Fruit fly (Drosophila melanogaster): ENCODE data around the gene CG33080.

CG33080 gene

DNA sequence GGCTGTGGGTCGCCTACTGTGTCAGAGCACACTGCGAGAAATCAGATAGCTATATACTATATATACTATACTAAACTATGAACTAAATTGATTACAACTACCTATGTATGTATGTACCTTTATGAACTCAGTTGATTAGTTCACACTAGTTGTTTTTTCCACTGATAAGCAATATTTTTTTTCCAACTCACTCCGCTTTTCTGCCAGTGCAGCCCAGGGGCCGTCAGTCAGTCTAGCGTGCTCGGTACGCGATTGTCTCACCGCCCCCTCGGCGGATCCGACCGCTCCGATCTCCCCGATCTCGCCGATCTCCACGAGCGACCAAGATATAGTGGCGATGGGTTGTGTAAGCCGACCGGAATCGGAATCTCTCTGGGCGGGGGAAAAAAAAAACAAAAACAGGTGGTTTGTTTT lies 11.7 kb downstream of the CG33080 start (continued):
- TF ChIP-seq bowl (GFP tag; IDR thresholded peaks at IDR 0.05): peak; percentile 39; the same call in 1 of the 2 replicates
- TF ChIP-seq Trl (optimal IDR thresholded peaks at IDR 0.05): no peak
- peak; percentile 56 for TF ChIP-seq Trl (GFP tag; optimal IDR thresholded peaks at IDR 0.05)
- no peak for TF ChIP-seq D (optimal IDR thresholded peaks at IDR 0.05)
- TF ChIP-seq D (GFP tag; optimal IDR thresholded peaks at IDR 0.05): peak; percentile 70
- no peak for TF ChIP-seq unc-4 (GFP tag; IDR thresholded peaks at IDR 0.05; ENCODE audit: partially characterized antibody)
- TF ChIP-seq Rfx (GFP tag; IDR thresholded peaks at IDR 0.05): peak; percentile 96
- TF ChIP-seq dmrt99B (tag; optimal IDR thresholded peaks at IDR 0.05): peak; percentile 89
- TF ChIP-seq bcd (GFP tag; optimal IDR thresholded peaks at IDR 0.05): peak; percentile 89
- 0 out of 2 replicates have a peak, but pooled peaks have one; percentile 38 for TF ChIP-seq sim (GFP tag; IDR thresholded peaks at IDR 0.05)
- peak; percentile 66 for TF ChIP-seq grn (GFP tag; optimal IDR thresholded peaks at IDR 0.05)
- TF ChIP-seq en (GFP tag; optimal IDR thresholded peaks at IDR 0.05): no peak
- peak; percentile 87 for TF ChIP-seq gce (GFP tag; IDR thresholded peaks at IDR 0.05)
- no peak for TF ChIP-seq cg (GFP tag; optimal IDR thresholded peaks at IDR 0.05)
- TF ChIP-seq sima (GFP tag; optimal IDR thresholded peaks at IDR 0.05): no peak
- TF ChIP-seq CG6791 (GFP tag; IDR thresholded peaks at IDR 0.05; ENCODE audit: partially characterized antibody): no peak
- peak; percentile 88 for TF ChIP-seq Sox102F (GFP tag; optimal IDR thresholded peaks at IDR 0.05)
- peak; percentile 32 for TF ChIP-seq pb (GFP tag; optimal IDR thresholded peaks at IDR 0.05)
- TF ChIP-seq btn (GFP tag; optimal IDR thresholded peaks at IDR 0.05): peak; percentile 12
- peak; percentile 90 for TF ChIP-seq rib (GFP tag; IDR thresholded peaks at IDR 0.05)
- TF ChIP-seq lola (GFP tag; optimal IDR thresholded peaks at IDR 0.05): no peak
- peak; percentile 54 for TF ChIP-seq CG12942 (GFP tag; optimal IDR thresholded peaks at IDR 0.05)
- TF ChIP-seq nmo (GFP tag; optimal IDR thresholded peaks at IDR 0.05): peak; percentile 79
- TF ChIP-seq CG10543 (GFP tag; optimal IDR thresholded peaks at IDR 0.05): peak; percentile 89
- TF ChIP-seq fd96Cb (tag; optimal IDR thresholded peaks at IDR 0.05): peak; percentile 81
- peak; percentile 35 to 86 for TF ChIP-seq Hr51 (GFP tag; optimal IDR thresholded peaks at IDR 0.05)
- no peak for TF ChIP-seq nerfin-2 (GFP tag; IDR thresholded peaks at IDR 0.05; ENCODE audit: partially characterized antibody)
- TF ChIP-seq z (GFP tag; IDR thresholded peaks at IDR 0.05): 0 out of 3 replicates have a peak, but pooled peaks have one; percentile 49
- TF ChIP-seq scrt (GFP tag; optimal IDR thresholded peaks at IDR 0.05): peak; percentile 80
- TF ChIP-seq pan (optimal IDR thresholded peaks at IDR 0.05): no peak
- peak in 1 of 2 experiments; percentile 95 for TF ChIP-seq pan (GFP tag; optimal IDR thresholded peaks at IDR 0.05 in 1 of 2, IDR thresholded peaks at IDR 0.05 in 1 of 2)
- TF ChIP-seq dpn (GFP tag; optimal IDR thresholded peaks at IDR 0.05): peak; percentile 79 to 82
- peak; percentile 64; the same call in 1 of the 2 replicates for TF ChIP-seq GATAe (GFP tag; conservative IDR thresholded peaks at IDR 0.05)
- peak; percentile 75 for TF ChIP-seq CG18476 (GFP tag; optimal IDR thresholded peaks at IDR 0.05)
- no peak for TF ChIP-seq Neu2 (GFP tag; optimal IDR thresholded peaks at IDR 0.05; ENCODE audit: borderline replicate concordance)
- TF ChIP-seq CG16863 (GFP tag; optimal IDR thresholded peaks at IDR 0.05): peak; percentile 31
- TF ChIP-seq Camta (GFP tag; optimal IDR thresholded peaks at IDR 0.05): peak; percentile 63
- TF ChIP-seq bab2 (GFP tag; optimal IDR thresholded peaks at IDR 0.05): peak; percentile 45
- TF ChIP-seq gro (GFP tag; optimal IDR thresholded peaks at IDR 0.05): peak; percentile 81
- no peak for TF ChIP-seq CG10431 (GFP tag; optimal IDR thresholded peaks at IDR 0.05)
- TF ChIP-seq shn (GFP tag; optimal IDR thresholded peaks at IDR 0.05): peak; percentile 62
- peak; percentile 57; the same call in 1 of the 3 replicates for TF ChIP-seq jigr1 (GFP tag; IDR thresholded peaks at IDR 0.05)
- no peak for TF ChIP-seq CG3065 (GFP tag; optimal IDR thresholded peaks at IDR 0.05)
- peak; percentile 85 for TF ChIP-seq ATbp (GFP tag; optimal IDR thresholded peaks at IDR 0.05)
- no peak for TF ChIP-seq Dll (GFP tag; IDR thresholded peaks at IDR 0.05; ENCODE audit: partially characterized antibody)
- peak; percentile 74 for TF ChIP-seq onecut (GFP tag; IDR thresholded peaks at IDR 0.05)
- TF ChIP-seq YL-1 (GFP tag; optimal IDR thresholded peaks at IDR 0.05): no peak
- TF ChIP-seq nom (GFP tag; optimal IDR thresholded peaks at IDR 0.05): peak; percentile 62
- peak; percentile 42 for TF ChIP-seq maf-S (GFP tag; optimal IDR thresholded peaks at IDR 0.05)
- peak; percentile 50 for TF ChIP-seq CG34376 (GFP tag; optimal IDR thresholded peaks at IDR 0.05)

Measured in whole organism, embryonic.